Fruit fly (Drosophila melanogaster) whole organism, embryonic: ENCODE data around the gene IntS2.
A peak's percentile ranks its signal among the peaks of the same experiment; 100 is the strongest.

Experiments used
- Asciz ChIP-seq: fragments of 200-800 bp; sonication (Bioruptor generic); optimal IDR thresholded peaks from 2 replicates; lab custom pipeline; 2017; ENCODE audit warnings: missing biosample characterization, mild to moderate bottlenecking, missing genetic modification characterization, missing genetic modification reagents
- BEAF-32 ChIP-seq: fragments of 200-800 bp; sonication (Bioruptor generic); optimal IDR thresholded peaks from 3 replicates; lab custom pipeline; 2017; ENCODE audit warnings: missing biosample characterization, missing genetic modification characterization, mild to moderate bottlenecking, moderate library complexity, missing genetic modification reagents
- CG11504 ChIP-seq: fragments of 200-800 bp; sonication (Bioruptor generic); optimal IDR thresholded peaks from 3 replicates; lab custom pipeline; 2019; ENCODE audit warnings: missing biosample characterization, mild to moderate bottlenecking, missing genetic modification characterization, moderate library complexity
- CG13424 ChIP-seq: fragments of 200-800 bp; sonication (Bioruptor generic); optimal IDR thresholded peaks from 2 replicates; lab custom pipeline; 2019; ENCODE audit warnings: missing biosample characterization, mild to moderate bottlenecking, missing genetic modification characterization, moderate library complexity
- CG14710 ChIP-seq: fragments of 200-800 bp; sonication (Bioruptor generic); optimal IDR thresholded peaks from 3 replicates; lab custom pipeline; 2019; ENCODE audit warnings: missing biosample characterization, mild to moderate bottlenecking, missing genetic modification characterization, moderate library complexity
- CG15269 ChIP-seq: fragments of 200-800 bp; sonication (Bioruptor generic); optimal IDR thresholded peaks from 2 replicates; lab custom pipeline; 2018; ENCODE audit warnings: missing biosample characterization, mild to moderate bottlenecking, missing genetic modification characterization, moderate library complexity
- CG17361 ChIP-seq: fragments of 200-800 bp; sonication (Bioruptor generic); IDR thresholded peaks from 3 replicates; pipeline ENCODE4 v1.3.6; 2022; ENCODE audit warnings: missing biosample characterization, missing genetic modification characterization
- CG17385 ChIP-seq: fragments of 200-800 bp; sonication (Bioruptor generic); optimal IDR thresholded peaks from 3 replicates; lab custom pipeline; 2018; ENCODE audit warnings: missing biosample characterization, mild to moderate bottlenecking, missing genetic modification characterization
- CG18262 ChIP-seq: fragments of 200-800 bp; optimal IDR thresholded peaks from 3 replicates; lab custom pipeline; 2019; ENCODE audit warnings: missing biosample characterization, mild to moderate bottlenecking, missing genetic modification characterization, moderate library complexity
- CG2199 ChIP-seq: fragments of 200-800 bp; sonication (Bioruptor generic); IDR thresholded peaks from 3 replicates; pipeline ENCODE4 v1.3.6; 2022; ENCODE audit warnings: missing biosample characterization, missing genetic modification characterization
- CG2678 ChIP-seq: fragments of 200-800 bp; sonication (Bioruptor generic); optimal IDR thresholded peaks from 3 replicates; lab custom pipeline; 2019; ENCODE audit warnings: missing biosample characterization, mild to moderate bottlenecking, missing genetic modification characterization, moderate library complexity
- CG2712 ChIP-seq: fragments of 200-800 bp; optimal IDR thresholded peaks from 3 replicates; lab custom pipeline; 2019; ENCODE audit warnings: missing biosample characterization, mild to moderate bottlenecking, missing genetic modification characterization, moderate library complexity
- CG3995 ChIP-seq: fragments of 200-800 bp; sonication (Bioruptor generic); optimal IDR thresholded peaks from 3 replicates; lab custom pipeline; 2016; ENCODE audit warnings: missing biosample characterization, missing genetic modification characterization
- CG4328 ChIP-seq: fragments of 200-800 bp; sonication (Bioruptor generic); optimal IDR thresholded peaks from 3 replicates; lab custom pipeline; 2017; ENCODE audit warnings: missing biosample characterization, missing genetic modification reagents, missing genetic modification characterization
- CG7839 ChIP-seq: fragments of 200-800 bp; sonication (Bioruptor generic); optimal IDR thresholded peaks from 3 replicates; lab custom pipeline; 2018; ENCODE audit warnings: missing biosample characterization, mild to moderate bottlenecking, missing genetic modification characterization, moderate library complexity
- CTCF ChIP-seq: fragments of 200-800 bp; sonication (Bioruptor generic); optimal IDR thresholded peaks from 2 replicates; lab custom pipeline; 2017; ENCODE audit warnings: missing biosample characterization, mild to moderate bottlenecking, missing genetic modification characterization, moderate library complexity
- Deaf1 ChIP-seq: fragments of 200-800 bp; optimal IDR thresholded peaks from 3 replicates; lab custom pipeline; 2019; ENCODE audit warnings: missing biosample characterization, mild to moderate bottlenecking, missing genetic modification characterization, moderate library complexity
- Drgx ChIP-seq: fragments of 200-800 bp; sonication (Bioruptor generic); IDR thresholded peaks from 2 replicates; pipeline ENCODE4 v1.3.6; 2022; ENCODE audit warnings: missing biosample characterization, missing genetic modification characterization
- Elba2 ChIP-seq: fragments of 200-800 bp; sonication (Bioruptor generic); optimal IDR thresholded peaks from 3 replicates; lab custom pipeline; 2016; ENCODE audit warnings: missing biosample characterization, missing genetic modification characterization
- Ets65A ChIP-seq: fragments of 200-800 bp; sonication (Bioruptor generic); peaks from one replicate; lab custom pipeline; 2016; ENCODE audit warnings: missing biosample characterization, missing genetic modification characterization
- Hey ChIP-seq: fragments of 200-800 bp; sonication (Bioruptor generic); optimal IDR thresholded peaks from 3 replicates; lab custom pipeline; 2018; ENCODE audit warnings: missing biosample characterization, mild to moderate bottlenecking, missing genetic modification characterization
- Hr51 ChIP-seq, 2 experiments: fragments of 200-800 bp; sonication (Bioruptor generic); optimal IDR thresholded peaks; 2 replicates in 1 of 2; 3 replicates in 1 of 2; lab custom pipeline; 2016 to 2018; ENCODE audit warnings: missing biosample characterization in 2 of 2, missing genetic modification characterization in 2 of 2, mild to moderate bottlenecking in 1 of 2, moderate library complexity in 1 of 2
- Meics ChIP-seq: fragments of 200-800 bp; sonication (Bioruptor generic); optimal IDR thresholded peaks from 2 replicates; lab custom pipeline; 2017; ENCODE audit warnings: missing biosample characterization, mild to moderate bottlenecking, missing genetic modification characterization
- Nf-YC ChIP-seq: fragments of 200-800 bp; optimal IDR thresholded peaks from 3 replicates; lab custom pipeline; 2019; ENCODE audit warnings: missing biosample characterization, mild to moderate bottlenecking, missing genetic modification characterization, moderate library complexity
- Oli ChIP-seq: fragments of 200-800 bp; sonication (Bioruptor generic); optimal IDR thresholded peaks from 2 replicates; lab custom pipeline; 2018; ENCODE audit warnings: missing biosample characterization, mild to moderate bottlenecking, missing genetic modification characterization, moderate library complexity
- Ptx1 ChIP-seq: fragments of 200-800 bp; sonication (Bioruptor generic); IDR thresholded peaks from 2 replicates; pipeline ENCODE4 v1.3.6; 2022; ENCODE audit warnings: missing biosample characterization, missing genetic modification characterization
- Sox100B ChIP-seq: fragments of 200-800 bp; sonication (Bioruptor generic); optimal IDR thresholded peaks from 3 replicates; lab custom pipeline; 2018; ENCODE audit warnings: missing biosample characterization, mild to moderate bottlenecking, missing genetic modification characterization
- Xrp1 ChIP-seq: fragments of 200-800 bp; sonication (Bioruptor generic); IDR thresholded peaks from 2 replicates; pipeline ENCODE4 v1.3.6; 2022; ENCODE audit warnings: missing biosample characterization, missing genetic modification characterization
- chinmo ChIP-seq: fragments of 200-800 bp; sonication (Bioruptor generic); IDR thresholded peaks from 4 replicates; pipeline ENCODE4 v1.3.6; 2022; ENCODE audit warnings: missing biosample characterization, missing genetic modification characterization; ENCODE audit not compliant: partially characterized antibody
- dmrt99B ChIP-seq: fragments of 200-800 bp; sonication (Bioruptor generic); optimal IDR thresholded peaks from 2 replicates; lab custom pipeline; 2018; ENCODE audit warnings: missing biosample characterization, mild to moderate bottlenecking, missing genetic modification characterization, moderate library complexity
- dysf ChIP-seq: fragments of 200-800 bp; sonication (Bioruptor generic); IDR thresholded peaks from 3 replicates; pipeline ENCODE4 v1.3.6; 2022; ENCODE audit warnings: missing biosample characterization, missing genetic modification characterization
- en ChIP-seq: fragments of 200-800 bp; sonication (Bioruptor generic); optimal IDR thresholded peaks from 2 replicates; lab custom pipeline; 2016; ENCODE audit warnings: missing biosample characterization, missing genetic modification characterization
- ewg ChIP-seq: fragments of 200-800 bp; sonication (Bioruptor generic); optimal IDR thresholded peaks from 3 replicates; lab custom pipeline; 2017; ENCODE audit warnings: mild to moderate bottlenecking, missing biosample characterization, missing genetic modification reagents, missing genetic modification characterization
- eyg ChIP-seq: fragments of 200-800 bp; sonication (Bioruptor generic); optimal IDR thresholded peaks from 3 replicates; lab custom pipeline; 2016; ENCODE audit warnings: missing biosample characterization, missing genetic modification characterization
- gem ChIP-seq: fragments of 200-800 bp; sonication (Bioruptor generic); optimal IDR thresholded peaks from 2 replicates; lab custom pipeline; 2019; ENCODE audit warnings: missing biosample characterization, mild to moderate bottlenecking, missing genetic modification characterization, moderate library complexity
- nmo ChIP-seq: fragments of 200-800 bp; sonication (Bioruptor generic); optimal IDR thresholded peaks from 2 replicates; lab custom pipeline; 2018; ENCODE audit warnings: missing biosample characterization, mild to moderate bottlenecking, missing genetic modification characterization, moderate library complexity
- nom ChIP-seq: fragments of 200-800 bp; sonication (Bioruptor generic); optimal IDR thresholded peaks from 2 replicates; lab custom pipeline; 2017; ENCODE audit warnings: missing biosample characterization, missing genetic modification characterization, mild to moderate bottlenecking, moderate library complexity, missing genetic modification reagents
- onecut ChIP-seq: fragments of 200-800 bp; sonication (Bioruptor generic); IDR thresholded peaks from 2 replicates; pipeline ENCODE4 v1.3.6; 2022; ENCODE audit warnings: missing biosample characterization, missing genetic modification characterization
- pan ChIP-seq, 4 experiments: fragments of >200 bp in 3 of 4; fragments of 200-800 bp in 1 of 4; sonication (Bioruptor generic) in 1 of 4; optimal IDR thresholded peaks in 3 of 4; IDR thresholded peaks in 1 of 4; 2 replicates each; pipeline versions ENCODE4 v1.3.6 to Lab custom; 2017 to 2022; ENCODE audit warnings: missing biosample characterization in 2 of 4, missing genetic modification characterization in 2 of 4, mixed read lengths in 1 of 4
- pita ChIP-seq: fragments of 200-800 bp; sonication (Bioruptor generic); optimal IDR thresholded peaks from 2 replicates; lab custom pipeline; 2017; ENCODE audit warnings: missing biosample characterization, mild to moderate bottlenecking, missing genetic modification characterization
- sens ChIP-seq: fragments of 200-800 bp; sonication (Bioruptor generic); peaks from one replicate; lab custom pipeline; 2016; ENCODE audit warnings: missing biosample characterization, missing genetic modification characterization
- sob ChIP-seq: fragments of 200-800 bp; sonication (Bioruptor generic); IDR thresholded peaks from 2 replicates; pipeline ENCODE4 v1.3.6; 2022; ENCODE audit warnings: missing biosample characterization, missing genetic modification characterization
- sr ChIP-seq: fragments of 200-800 bp; sonication (Bioruptor generic); IDR thresholded peaks from 3 replicates; pipeline ENCODE4 v1.3.6; 2022; ENCODE audit warnings: missing biosample characterization, missing genetic modification characterization
- tgo ChIP-seq: fragments of 200-800 bp; sonication (Bioruptor generic); IDR thresholded peaks from 3 replicates; pipeline ENCODE4 v1.3.6; 2022; ENCODE audit warnings: missing biosample characterization, missing genetic modification characterization
- tna ChIP-seq: fragments of 200-800 bp; sonication (Bioruptor generic); IDR thresholded peaks from 2 replicates; pipeline ENCODE4 v1.3.6; 2022; ENCODE audit warnings: missing biosample characterization, missing genetic modification characterization; ENCODE audit not compliant: partially characterized antibody
- unpg ChIP-seq: fragments of 200-800 bp; sonication (Bioruptor generic); optimal IDR thresholded peaks from 3 replicates; lab custom pipeline; 2018; ENCODE audit warnings: missing biosample characterization, mild to moderate bottlenecking, missing genetic modification characterization, moderate library complexity
- vvl ChIP-seq: fragments of 200-800 bp; sonication (Bioruptor generic); IDR thresholded peaks from 2 replicates; pipeline ENCODE4 v1.3.6; 2022; ENCODE audit warnings: missing biosample characterization, missing genetic modification characterization

IntS2 gene

dm6 chrX:17679642-17680571, 23.3 kb upstream of the IntS2 start:
- no peak for TF ChIP-seq en (GFP tag; lab: Kevin White, UChicago)
- TF ChIP-seq Hey (tag; lab: Kevin White, UChicago): no peak
- TF ChIP-seq pita: no peak
- 0 out of 2 replicates have a peak, but pooled peaks have one; percentile 15 for TF ChIP-seq sob (GFP tag; lab: Robert Waterston, UW)
- peak; percentile 26 for TF ChIP-seq CG15269
- TF ChIP-seq Deaf1 (tag; lab: Kevin White, UChicago): peak; percentile 65
- TF ChIP-seq CG17361: 0 out of 3 replicates have a peak, but pooled peaks have one; percentile 24
- TF ChIP-seq CG3995: no peak
- peak; percentile 39 for TF ChIP-seq CG13424
- no peak for TF ChIP-seq Elba2 (GFP tag; lab: Kevin White, UChicago)
- 0 out of 3 replicates have a peak, but pooled peaks have one; percentile 27 for TF ChIP-seq dysf
- TF ChIP-seq CG2712: peak; percentile 5
- peak; percentile 81; the same call in 2 of the 4 replicates for TF ChIP-seq chinmo (GFP tag; lab: Robert Waterston, UW)
- TF ChIP-seq Drgx (GFP tag; lab: Robert Waterston, UW): peak; percentile 62
- TF ChIP-seq nmo (GFP tag; lab: Kevin White, UChicago): peak; percentile 1
- TF ChIP-seq CG2199 (GFP tag; lab: Robert Waterston, UW): 0 out of 3 replicates have a peak, but pooled peaks have one; percentile 31
- TF ChIP-seq Xrp1 (GFP tag; lab: Robert Waterston, UW): no peak
- TF ChIP-seq Hr51 (GFP tag; optimal IDR thresholded peaks at IDR 0.05; lab: Kevin White, UChicago): peak in 1 of 2 experiments; percentile 39
- TF ChIP-seq Nf-YC (tag; lab: Kevin White, UChicago): peak; percentile 7
- TF ChIP-seq vvl: peak; percentile 74; the same call in 1 of the 2 replicates
- no peak for TF ChIP-seq CG4328
- no peak for TF ChIP-seq CTCF
- TF ChIP-seq Asciz: no peak
- peak; percentile 34 for TF ChIP-seq dmrt99B
- no peak for TF ChIP-seq Ptx1 (GFP tag; lab: Robert Waterston, UW)
- TF ChIP-seq Oli (tag; lab: Kevin White, UChicago): peak; percentile 22
- TF ChIP-seq CG2678: peak; percentile 29
- peak; percentile 9 for TF ChIP-seq CG18262 (tag; lab: Kevin White, UChicago)
- TF ChIP-seq gem (tag; lab: Kevin White, UChicago): peak; percentile 46
- peak; percentile 48 for TF ChIP-seq CG11504 (tag; lab: Kevin White, UChicago)
- peak; percentile 73 for TF ChIP-seq sens (GFP tag; lab: Kevin White, UChicago)
- peak; percentile 37 for TF ChIP-seq Sox100B
- peak; percentile 81; the same call in 2 of the 3 replicates for TF ChIP-seq sr (GFP tag; lab: Robert Waterston, UW)
- peak; percentile 63 for TF ChIP-seq onecut (GFP tag; lab: Robert Waterston, UW)
- no peak for TF ChIP-seq ewg
- TF ChIP-seq CG17385 (GFP tag; lab: Kevin White, UChicago): peak; percentile 1
- TF ChIP-seq CG14710 (tag; lab: Kevin White, UChicago): no peak
- TF ChIP-seq eyg (GFP tag; lab: Kevin White, UChicago): no peak
- peak; percentile 55 for TF ChIP-seq nom (GFP tag; lab: Kevin White, UChicago)
- no peak for TF ChIP-seq BEAF-32 (GFP tag; lab: Kevin White, UChicago)
- peak; percentile 8 for TF ChIP-seq Ets65A (GFP tag; lab: Kevin White, UChicago)
- TF ChIP-seq unpg (GFP tag; lab: Kevin White, UChicago): peak; percentile 4
- TF ChIP-seq Meics (GFP tag; lab: Kevin White, UChicago): peak; percentile 23
- TF ChIP-seq tna (GFP tag; lab: Robert Waterston, UW): no peak
- TF ChIP-seq tgo (GFP tag; lab: Robert Waterston, UW): 0 out of 3 replicates have a peak, but pooled peaks have one; percentile 20
- no peak for TF ChIP-seq pan (optimal IDR thresholded peaks at IDR 0.05; lab: Kevin White, UChicago)
- TF ChIP-seq pan (GFP tag; optimal IDR thresholded peaks at IDR 0.05 in 1 of 2, IDR thresholded peaks at IDR 0.05 in 1 of 2): no peak
- TF ChIP-seq CG7839 (tag; lab: Kevin White, UChicago): peak; percentile 24
